Worm (Caenorhabditis elegans): ENCODE measurements around the gene srh-286.

Gene srh-286

ce11 chrV:17812127-17812526 is 31.9 kb downstream of the srh-286 start:
- TF ChIP-seq unc-62 (GFP tag; optimal IDR thresholded peaks at IDR 0.05): no peak

DNA sequence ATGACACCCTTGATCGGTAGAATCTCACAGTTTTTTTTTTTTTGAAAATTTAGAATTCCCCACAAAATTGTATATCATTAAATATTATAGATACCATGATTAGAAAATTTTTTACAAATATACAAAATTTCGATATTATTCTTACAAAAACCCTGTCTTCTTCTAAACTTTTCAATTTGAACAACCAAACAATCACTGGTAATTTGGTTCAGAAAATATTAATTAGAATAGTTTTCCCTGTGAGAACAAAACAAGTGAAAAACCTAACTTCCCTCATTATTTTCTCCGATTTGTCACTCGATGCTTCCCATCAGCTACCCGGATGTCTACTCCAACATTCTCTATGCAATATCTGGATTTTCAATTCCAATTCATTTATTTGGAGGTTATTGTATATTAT is 34.0 kb downstream of the srh-286 start, which contains the start of gene srh-296:
Gene srh-296 (plus strand): TSS at position 301 of the 400 bp plus-strand sequence.
- TF ChIP-seq unc-62 (GFP tag; optimal IDR thresholded peaks at IDR 0.05): no peak

ce11 chrV:17805323-17805722 is 38.7 kb downstream of the srh-286 start, which contains the start of gene srh-291:
srh-291 (plus strand) TSS chrV:17805623.
- no peak for TF ChIP-seq unc-62 (GFP tag; optimal IDR thresholded peaks at IDR 0.05)

DNA sequence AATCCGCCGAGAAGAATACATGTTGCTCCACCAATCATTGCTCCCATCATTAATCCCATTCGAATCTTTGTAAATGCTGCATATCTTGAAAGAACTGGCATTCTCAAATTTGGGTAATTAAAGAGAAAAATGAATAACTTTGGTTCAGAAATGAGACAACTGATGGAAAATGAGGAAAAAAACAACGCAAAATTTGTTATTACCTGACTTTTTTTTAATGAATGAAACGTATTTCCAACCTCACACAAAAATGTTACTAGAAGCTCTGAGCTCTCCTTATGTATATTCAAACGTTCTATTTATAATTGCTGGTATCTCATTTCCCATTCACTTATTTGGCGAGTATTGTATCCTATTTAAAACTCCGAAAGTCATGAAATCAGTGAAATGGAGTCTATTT is 41.5 kb downstream of the srh-286 start, which contains the start of the genes Y94A7B.11 and srh-292:
Gene Y94A7B.11 (minus strand): TSS at position 101 of the 400 bp plus-strand sequence.
Gene srh-292 (plus strand): TSS at position 251 of the 400 bp plus-strand sequence.
- no peak for TF ChIP-seq unc-62 (GFP tag; optimal IDR thresholded peaks at IDR 0.05)

DNA sequence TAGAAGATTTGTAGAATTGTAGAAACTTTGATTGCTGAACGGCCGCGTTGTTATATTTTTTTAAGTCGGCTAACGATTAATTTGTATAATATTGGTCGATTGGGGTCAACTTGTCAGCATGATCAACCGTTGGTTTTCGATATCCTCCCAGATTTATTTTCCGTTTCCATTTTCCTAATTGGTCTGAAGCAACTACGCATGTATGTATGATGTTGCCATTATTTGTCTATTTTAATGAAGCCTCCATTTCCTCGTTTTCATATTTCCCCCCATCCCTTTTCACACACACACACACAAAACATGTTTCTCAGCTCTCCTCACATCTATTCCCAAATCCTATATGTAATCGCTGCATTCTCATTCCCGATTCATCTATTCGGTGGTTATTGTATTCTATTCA is 43.5 kb downstream of the srh-286 start, which contains the start of gene srh-287:
Gene srh-287 (plus strand): TSS at position 301 of the 400 bp plus-strand sequence.
- TF ChIP-seq unc-62 (GFP tag; optimal IDR thresholded peaks at IDR 0.05): no peak

- no peak for TF ChIP-seq unc-62 (GFP tag; optimal IDR thresholded peaks at IDR 0.05)
Observed at ce11 chrV:17798789-17799188, 45.2 kb downstream of the srh-286 start, which contains the start of gene srx-18. srx-18 (minus strand) TSS chrV:17798889.

- no peak for TF ChIP-seq unc-62 (GFP tag; optimal IDR thresholded peaks at IDR 0.05)
Observed at ce11 chrV:17795655-17796054, 48.4 kb downstream of the srh-286 start, which contains the start of gene srh-288. srh-288 (minus strand) TSS chrV:17795755.

ce11 chrV:17793986-17794385 is 50.0 kb downstream of the srh-286 start, which contains the start of gene srh-289:
srh-289 (minus strand) TSS chrV:17794086.
- TF ChIP-seq unc-62 (GFP tag; optimal IDR thresholded peaks at IDR 0.05): no peak

Data from whole organism, dauer.